Worm (Caenorhabditis elegans): ENCODE data around the gene pqn-63.

ce11 chrV:9621437-9621836, 5.6 kb downstream of the pqn-63 start:
- TF ChIP-seq him-1 (tag; optimal IDR thresholded peaks at IDR 0.05) (no peak), dao-5 (tag; optimal IDR thresholded peaks at IDR 0.05) (no peak), W03F9.2 (tag; optimal IDR thresholded peaks at IDR 0.05) (no peak)

Measured in whole organism, L4/young adult.